Worm (Caenorhabditis elegans) whole organism, L4 larva: ENCODE measurements around the gene panl-2.

Experiments
- D1046.2 ChIP-seq: fragments of 200-800 bp; sonication (Bioruptor generic); IDR thresholded peaks from 2 replicates; pipeline ENCODE4 v1.3.6; 2022; ENCODE audit warnings: missing genetic modification characterization, missing compliant biosample characterization
- F37D6.2 ChIP-seq: sonication (generic microtip); optimal IDR thresholded peaks from 2 replicates; lab custom pipeline; 2016; ENCODE audit warnings: mild to moderate bottlenecking, missing genetic modification characterization, missing compliant biosample characterization
- F44E2.7 ChIP-seq: fragments of 200-800 bp; sonication (Bioruptor generic); IDR thresholded peaks from 2 replicates; pipeline ENCODE4 v2.1.2; 2022; ENCODE audit warnings: missing genetic modification characterization, missing compliant biosample characterization
- R02D3.7 ChIP-seq: fragments of 150-350 bp; sonication (generic microtip); optimal IDR thresholded peaks from 3 replicates; lab custom pipeline; 2014; ENCODE audit warnings: missing biosample characterization, missing genetic modification characterization
- T20F7.1 ChIP-seq: fragments of 200-800 bp; sonication (Bioruptor generic); optimal IDR thresholded peaks from 2 replicates; lab custom pipeline; 2018; ENCODE audit warnings: mild to moderate bottlenecking, missing genetic modification characterization, missing compliant biosample characterization
- Y105C5A.15 ChIP-seq: fragments of 200-800 bp; sonication (Bioruptor generic); IDR thresholded peaks from 2 replicates; pipeline ENCODE4 v1.3.6; 2022; ENCODE audit warnings: missing genetic modification characterization, missing compliant biosample characterization
- Y5F2A.4 ChIP-seq: fragments of 200-800 bp; sonication (Bioruptor generic); optimal IDR thresholded peaks from 2 replicates; lab custom pipeline; 2018; ENCODE audit warnings: mild to moderate bottlenecking, missing genetic modification characterization, missing compliant biosample characterization
- aly-2 ChIP-seq: sonication (generic microtip); optimal IDR thresholded peaks from 2 replicates; lab custom pipeline; 2018; ENCODE audit warnings: missing biosample characterization, missing genetic modification characterization
- attf-4 ChIP-seq: sonication (generic microtip); optimal IDR thresholded peaks from 3 replicates; lab custom pipeline; 2017; ENCODE audit warnings: missing biosample characterization, missing genetic modification characterization
- ceh-32 ChIP-seq: sonication (generic microtip); optimal IDR thresholded peaks from 2 replicates; lab custom pipeline; 2016; ENCODE audit warnings: mild to moderate bottlenecking, missing genetic modification characterization, missing compliant biosample characterization; ENCODE audit not compliant: poor library complexity
- ceh-62 ChIP-seq: sonication (generic microtip); optimal IDR thresholded peaks from 2 replicates; lab custom pipeline; 2017; ENCODE audit warnings: missing biosample characterization, missing genetic modification characterization
- ceh-82 ChIP-seq: sonication (generic microtip); optimal IDR thresholded peaks from 2 replicates; lab custom pipeline; 2017; ENCODE audit warnings: missing biosample characterization, missing genetic modification characterization
- ces-1 ChIP-seq: fragments of 150-350 bp; sonication (generic microtip); optimal IDR thresholded peaks from 4 replicates; lab custom pipeline; 2014; ENCODE audit warnings: missing biosample characterization, missing genetic modification reagents, missing genetic modification characterization
- cey-2 ChIP-seq: sonication (generic microtip); optimal IDR thresholded peaks from 3 replicates; lab custom pipeline; 2017; ENCODE audit warnings: missing genetic modification characterization, mild to moderate bottlenecking, missing compliant biosample characterization, antibody characterized with exemption, borderline replicate concordance; ENCODE audit not compliant: insufficient read depth
- daf-16 ChIP-seq, 3 experiments: sonication (generic microtip); optimal IDR thresholded peaks; 2 replicates each; lab custom pipeline; 2016 to 2017; ENCODE audit warnings: missing genetic modification characterization in 3 of 3, missing genetic modification reagents in 3 of 3, mild to moderate bottlenecking in 2 of 3, missing compliant biosample characterization in 2 of 3, missing biosample characterization in 1 of 3, moderate library complexity in 1 of 3
- dmd-6 ChIP-seq: fragments of 200-800 bp; sonication (Bioruptor generic); IDR thresholded peaks from 2 replicates; pipeline ENCODE4 v1.3.6; 2022; ENCODE audit warnings: missing genetic modification reagents, missing genetic modification characterization, missing compliant biosample characterization
- dmd-8 ChIP-seq: fragments of 200-800 bp; sonication (Bioruptor generic); IDR thresholded peaks from 2 replicates; pipeline ENCODE4 v1.3.6; 2022; ENCODE audit warnings: missing genetic modification characterization, missing compliant biosample characterization
- dmd-9 ChIP-seq: fragments of 200-800 bp; sonication (Bioruptor generic); IDR thresholded peaks from 2 replicates; pipeline ENCODE4 v1.3.6; 2022; ENCODE audit warnings: missing genetic modification reagents, missing genetic modification characterization, missing compliant biosample characterization
- dpl-1 ChIP-seq: fragments of 150-350 bp; optimal IDR thresholded peaks from 2 replicates; lab custom pipeline; 2014; ENCODE audit warnings: missing biosample characterization, missing genetic modification reagents, missing genetic modification characterization
- dve-1 ChIP-seq: sonication (generic microtip); optimal IDR thresholded peaks from 2 replicates; lab custom pipeline; 2017; ENCODE audit warnings: antibody characterized with exemption, mild to moderate bottlenecking, missing genetic modification characterization, missing compliant biosample characterization; ENCODE audit not compliant: insufficient read depth
- egl-27 ChIP-seq: sonication (generic microtip); optimal IDR thresholded peaks from 3 replicates; lab custom pipeline; 2017; ENCODE audit warnings: missing biosample characterization, missing genetic modification reagents, missing genetic modification characterization
- egl-43 ChIP-seq: fragments of 200-800 bp; sonication (Bioruptor generic); IDR thresholded peaks from 2 replicates; pipeline ENCODE4 v1.3.6; 2022; ENCODE audit warnings: missing genetic modification reagents, missing genetic modification characterization, missing compliant biosample characterization
- hif-1 ChIP-seq, 2 experiments: sonication (generic microtip); optimal IDR thresholded peaks; 2 replicates each; lab custom pipeline; 2016 to 2017; ENCODE audit warnings: missing compliant biosample characterization in 2 of 2, missing genetic modification characterization in 2 of 2, missing genetic modification reagents in 2 of 2, missing genotype in 2 of 2, mild to moderate bottlenecking in 1 of 2
- hlh-11 ChIP-seq: fragments of 200-800 bp; sonication (Bioruptor generic); optimal IDR thresholded peaks from 2 replicates; lab custom pipeline; 2018; ENCODE audit warnings: mild to moderate bottlenecking, missing genetic modification characterization, missing compliant biosample characterization
- hlh-30 ChIP-seq: sonication (generic microtip); optimal IDR thresholded peaks from 2 replicates; lab custom pipeline; 2017; ENCODE audit warnings: antibody characterized with exemption, mild to moderate bottlenecking, missing genetic modification characterization, missing compliant biosample characterization; ENCODE audit not compliant: insufficient read depth
- lin-13 ChIP-seq: fragments of 150-350 bp; optimal IDR thresholded peaks from 2 replicates; lab custom pipeline; 2014; ENCODE audit warnings: missing biosample characterization, missing genetic modification reagents, missing genetic modification characterization
- lin-15B ChIP-seq: fragments of 150-350 bp; sonication (generic microtip); optimal IDR thresholded peaks from 3 replicates; lab custom pipeline; 2014; ENCODE audit warnings: missing biosample characterization, missing genetic modification characterization
- lin-38 ChIP-seq: fragments of 200-800 bp; sonication (Bioruptor generic); IDR thresholded peaks from 2 replicates; pipeline ENCODE4 v1.3.6; 2022; ENCODE audit warnings: missing genetic modification reagents, missing genetic modification characterization, missing compliant biosample characterization
- lir-3 ChIP-seq: sonication (generic microtip); optimal IDR thresholded peaks from 2 replicates; lab custom pipeline; 2016; ENCODE audit warnings: mild to moderate bottlenecking, missing genetic modification characterization, missing compliant biosample characterization
- madf-9 ChIP-seq: fragments of 200-800 bp; sonication (Bioruptor generic); conservative IDR thresholded peaks from 2 replicates; pipeline ENCODE4 v1.3.6; 2022; ENCODE audit warnings: missing genetic modification reagents, missing genetic modification characterization, missing compliant biosample characterization
- mdl-1 ChIP-seq, 2 experiments: fragments of 150-350 bp in 1 of 2; sonication (generic microtip) in 1 of 2; optimal IDR thresholded peaks; 2 replicates each; lab custom pipeline; 2014 to 2017; ENCODE audit warnings: missing biosample characterization in 2 of 2, missing genetic modification characterization in 2 of 2
- mdt-29 ChIP-seq: fragments of 200-800 bp; sonication (Bioruptor generic); IDR thresholded peaks from 2 replicates; pipeline ENCODE4 v1.3.6; 2022; ENCODE audit warnings: missing genetic modification reagents, missing genetic modification characterization, missing compliant biosample characterization
- mxl-2 ChIP-seq: fragments of 200-800 bp; sonication (Bioruptor generic); conservative IDR thresholded peaks from 2 replicates; pipeline ENCODE4 v1.3.6; 2022; ENCODE audit warnings: missing genetic modification reagents, missing genetic modification characterization, missing compliant biosample characterization
- nhr-10 ChIP-seq: fragments of 150-350 bp; optimal IDR thresholded peaks from 2 replicates; lab custom pipeline; 2014; ENCODE audit warnings: missing biosample characterization, missing genetic modification characterization
- nhr-102 ChIP-seq: sonication (generic microtip); optimal IDR thresholded peaks from 2 replicates; lab custom pipeline; 2016; ENCODE audit warnings: mild to moderate bottlenecking, missing genetic modification characterization, moderate library complexity, missing compliant biosample characterization
- nhr-11 ChIP-seq: fragments of 150-350 bp; optimal IDR thresholded peaks from 2 replicates; lab custom pipeline; 2014; ENCODE audit warnings: missing biosample characterization, missing genetic modification characterization
- nhr-237 ChIP-seq: sonication (generic microtip); optimal IDR thresholded peaks from 2 replicates; lab custom pipeline; 2017; ENCODE audit warnings: missing biosample characterization, missing genetic modification characterization
- nhr-25 ChIP-seq: sonication (generic microtip); optimal IDR thresholded peaks from 2 replicates; lab custom pipeline; 2017; ENCODE audit warnings: missing genetic modification characterization, mild to moderate bottlenecking, missing compliant biosample characterization, antibody characterized with exemption, moderate library complexity, borderline replicate concordance; ENCODE audit not compliant: insufficient read depth
- nhr-28 ChIP-seq: fragments of 150-350 bp; optimal IDR thresholded peaks from 2 replicates; lab custom pipeline; 2014; ENCODE audit warnings: missing biosample characterization, missing genetic modification characterization
- pqm-1 ChIP-seq: sonication (generic microtip); optimal IDR thresholded peaks from 2 replicates; lab custom pipeline; 2017; ENCODE audit warnings: missing biosample characterization, missing genetic modification characterization
- rbr-2 ChIP-seq: sonication (generic microtip); optimal IDR thresholded peaks from 2 replicates; lab custom pipeline; 2016; ENCODE audit warnings: missing genotype, missing genetic modification characterization, missing compliant biosample characterization
- sdz-12 ChIP-seq: fragments of 200-800 bp; sonication (Bioruptor generic); optimal IDR thresholded peaks from 2 replicates; lab custom pipeline; 2018; ENCODE audit warnings: mild to moderate bottlenecking, missing genetic modification characterization, missing compliant biosample characterization
- skn-1 ChIP-seq: fragments of 150-350 bp; optimal IDR thresholded peaks from 2 replicates; lab custom pipeline; 2014; ENCODE audit warnings: missing biosample characterization, missing genetic modification characterization
- snpc-1.2 ChIP-seq: fragments of 200-800 bp; sonication (Bioruptor generic); IDR thresholded peaks from 2 replicates; pipeline ENCODE4 v1.3.6; 2022; ENCODE audit warnings: missing genetic modification reagents, missing genetic modification characterization, missing compliant biosample characterization
- tra-1 ChIP-seq: fragments of 200-800 bp; sonication (Bioruptor generic); IDR thresholded peaks from 2 replicates; pipeline ENCODE4 v1.3.6; 2022; ENCODE audit warnings: missing genetic modification reagents, missing genetic modification characterization, missing compliant biosample characterization
- unc-130 ChIP-seq: sonication (generic microtip); optimal IDR thresholded peaks from 2 replicates; lab custom pipeline; 2016; ENCODE audit warnings: missing genetic modification reagents, missing genetic modification characterization, missing compliant biosample characterization
- zag-1 ChIP-seq: fragments of 150-350 bp; optimal IDR thresholded peaks from 2 replicates; lab custom pipeline; 2014; ENCODE audit warnings: missing biosample characterization, missing genetic modification characterization
- zfp-3 ChIP-seq: fragments of 200-800 bp; sonication (Bioruptor generic); conservative IDR thresholded peaks from 2 replicates; pipeline ENCODE4 v1.3.6; 2022; ENCODE audit warnings: missing genetic modification reagents, missing genetic modification characterization, missing compliant biosample characterization
- zip-11 ChIP-seq: fragments of 200-800 bp; sonication (Bioruptor generic); IDR thresholded peaks from 2 replicates; pipeline ENCODE4 v1.3.6; 2022; ENCODE audit warnings: missing genetic modification characterization, missing compliant biosample characterization
- zip-2 ChIP-seq: fragments of 150-350 bp; optimal IDR thresholded peaks from 2 replicates; lab custom pipeline; 2014; ENCODE audit warnings: missing biosample characterization, missing genetic modification characterization
- ztf-11 ChIP-seq: fragments of 150-350 bp; optimal IDR thresholded peaks from 2 replicates; lab custom pipeline; 2014; ENCODE audit warnings: missing biosample characterization, missing genetic modification characterization

panl-2 gene

DNA sequence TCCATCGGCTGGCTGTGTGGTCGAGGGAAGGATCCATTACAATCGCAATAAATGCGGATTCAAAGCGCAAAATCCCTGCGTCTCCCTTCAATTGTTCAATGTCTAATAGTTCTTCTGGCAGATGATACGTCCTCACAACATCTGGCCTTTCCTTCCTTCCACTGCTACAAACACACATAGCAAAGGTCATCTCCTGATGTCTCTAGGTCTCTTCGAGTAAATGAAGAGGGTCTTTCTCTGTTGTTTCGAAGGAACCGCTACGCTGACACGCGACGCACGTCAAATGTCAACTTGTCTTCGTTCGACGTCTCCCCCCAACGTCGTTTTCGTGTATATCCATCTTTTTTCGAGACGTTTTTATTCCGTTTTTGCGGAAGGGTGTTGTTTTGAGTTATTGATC is 10.9 kb upstream of the panl-2 start (continued):
- TF ChIP-seq F37D6.2 (tag; lab: Kevin White, UChicago) (no peak), ces-1 (GFP tag; lab: Kevin White, UChicago) (no peak), mdt-29 (GFP tag; lab: Robert Waterston, UW) (no peak), zfp-3 (GFP tag; lab: Robert Waterston, UW) (no peak), rbr-2 (peak; percentile 47), cey-2 (tag; lab: Kevin White, UChicago) (no peak), lir-3 (tag; lab: Kevin White, UChicago) (no peak), F44E2.7 (GFP tag; lab: Robert Waterston, UW) (no peak), nhr-10 (tag; lab: Kevin White, UChicago) (peak; percentile 33), dve-1 (tag; lab: Kevin White, UChicago) (no peak), nhr-11 (tag; lab: Kevin White, UChicago) (peak; percentile 40), D1046.2 (GFP tag; lab: Robert Waterston, UW) (no peak), Y5F2A.4 (GFP tag; lab: Kevin White, UChicago) (no peak), ztf-11 (tag; lab: Kevin White, UChicago) (no peak), egl-43 (no peak), nhr-25 (tag; lab: Kevin White, UChicago) (peak; percentile 67), hlh-30 (peak; percentile 68), lin-38 (GFP tag; lab: Robert Waterston, UW) (no peak), hif-1 (tag; optimal IDR thresholded peaks at IDR 0.05; lab: Kevin White, UChicago) (no peak), attf-4 (tag; lab: Kevin White, UChicago) (no peak), dmd-6 (no peak), dmd-8 (no peak), egl-27 (tag; lab: Kevin White, UChicago) (no peak), mxl-2 (GFP tag; lab: Robert Waterston, UW) (no peak), Y105C5A.15 (GFP tag; lab: Robert Waterston, UW) (no peak), daf-16 (GFP tag; optimal IDR thresholded peaks at IDR 0.05; lab: Kevin White, UChicago) (peak in 1 of 2 experiments; percentile 4), daf-16 (tag; optimal IDR thresholded peaks at IDR 0.05; lab: Kevin White, UChicago) (no peak), ceh-82 (tag; lab: Kevin White, UChicago) (no peak), zip-2 (tag; lab: Kevin White, UChicago) (no peak), pqm-1 (tag; lab: Kevin White, UChicago) (no peak), madf-9 (GFP tag; lab: Robert Waterston, UW) (no peak), nhr-237 (no peak), ceh-62 (tag; lab: Kevin White, UChicago) (no peak), zip-11 (no peak), sdz-12 (no peak), skn-1 (tag; lab: Kevin White, UChicago) (no peak), R02D3.7 (no peak), T20F7.1 (GFP tag; lab: Kevin White, UChicago) (no peak), tra-1 (0 out of 2 replicates have a peak, but pooled peaks have one; percentile 11), lin-15B (tag; lab: Kevin White, UChicago) (no peak), unc-130 (GFP tag; lab: Kevin White, UChicago) (no peak), snpc-1.2 (GFP tag; lab: Robert Waterston, UW) (no peak), aly-2 (no peak), zag-1 (tag; lab: Kevin White, UChicago) (no peak), nhr-28 (peak; percentile 77), dmd-9 (GFP tag; lab: Robert Waterston, UW) (no peak), lin-13 (GFP tag; lab: Kevin White, UChicago) (no peak), nhr-102 (tag; lab: Kevin White, UChicago) (no peak), ceh-32 (tag; lab: Kevin White, UChicago) (no peak), hlh-11 (tag; lab: Kevin White, UChicago) (peak; percentile 75), mdl-1 (tag; optimal IDR thresholded peaks at IDR 0.05; lab: Kevin White, UChicago) (peak in 1 of 2 experiments; percentile 56), dpl-1 (peak; percentile 20)
